Fruit fly (Drosophila melanogaster) whole organism, prepupa: ENCODE measurements around the gene Vlet.

Experiments used
- CG1621 ChIP-seq: fragments of 200-800 bp; sonication (Bioruptor generic); optimal IDR thresholded peaks from 3 replicates; lab custom pipeline; 2018; ENCODE audit warnings: missing biosample characterization, mild to moderate bottlenecking, missing genetic modification characterization
- CG32006 ChIP-seq: fragments of 200-800 bp; sonication (Bioruptor generic); optimal IDR thresholded peaks from 3 replicates; lab custom pipeline; 2017; ENCODE audit warnings: missing biosample characterization, mild to moderate bottlenecking, missing genetic modification characterization
- CG34406 ChIP-seq: fragments of 200-800 bp; sonication (Bioruptor generic); optimal IDR thresholded peaks from 3 replicates; lab custom pipeline; 2016; ENCODE audit warnings: missing biosample characterization, missing genetic modification characterization
- CG6808 ChIP-seq: fragments of 200-800 bp; sonication (Bioruptor generic); optimal IDR thresholded peaks from 3 replicates; lab custom pipeline; 2017; ENCODE audit warnings: missing biosample characterization, missing genetic modification characterization, mild to moderate bottlenecking, moderate library complexity, missing genetic modification reagents
- Hr38 ChIP-seq: sonication (Bioruptor generic); optimal IDR thresholded peaks from 2 replicates; lab custom pipeline; 2016; ENCODE audit warnings: missing biosample characterization, missing genetic modification characterization
- Sox15 ChIP-seq: fragments of 200-800 bp; sonication (Bioruptor generic); optimal IDR thresholded peaks from 3 replicates; lab custom pipeline; 2016; ENCODE audit warnings: missing biosample characterization, missing genetic modification characterization

DNA sequence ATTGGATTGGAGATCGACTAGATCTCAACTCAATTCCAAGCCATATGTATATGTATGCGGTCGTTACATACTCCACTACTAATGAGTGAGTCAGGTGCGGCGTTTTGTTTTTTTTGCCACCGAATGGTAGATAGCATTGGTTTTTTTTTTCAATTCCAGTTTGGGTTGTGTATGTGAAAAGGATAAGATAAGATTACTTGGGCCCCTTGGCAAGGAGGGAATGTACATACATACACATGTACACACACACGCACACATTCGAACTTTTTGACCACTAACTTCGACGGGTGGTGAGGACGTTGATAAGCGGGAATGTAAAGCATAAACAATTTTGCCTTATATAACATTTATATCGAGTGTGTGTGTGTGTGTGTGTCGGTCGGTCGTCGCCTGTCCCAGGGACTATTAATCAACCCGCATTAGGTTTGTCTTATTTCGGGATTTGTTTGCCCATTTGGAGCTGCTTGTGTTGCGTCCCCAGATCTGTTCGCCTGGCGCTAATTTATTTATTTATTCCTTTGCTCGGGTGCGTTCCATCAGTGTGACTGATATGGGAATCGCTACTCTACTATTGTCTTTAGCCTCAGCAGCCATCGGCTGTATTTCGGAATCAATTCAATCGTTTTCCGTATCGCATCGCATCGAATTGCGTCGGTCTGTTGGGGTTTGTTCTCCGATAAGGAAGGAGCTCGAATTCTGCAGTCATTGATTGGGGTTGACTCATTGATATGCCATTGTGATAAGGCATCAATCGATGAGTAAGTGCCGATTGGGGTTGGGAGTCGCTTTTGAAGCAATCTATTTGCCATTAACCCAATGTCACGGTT lies 9.5 kb upstream of the Vlet start:
- TF ChIP-seq CG34406 (GFP tag; lab: Kevin White, UChicago) = no peak
- TF ChIP-seq Sox15 = no peak
- no peak for TF ChIP-seq Hr38 (GFP tag; lab: Kevin White, UChicago)
- TF ChIP-seq CG1621 (tag; lab: Kevin White, UChicago) = no peak
- no peak for TF ChIP-seq CG6808 (GFP tag; lab: Kevin White, UChicago)
- TF ChIP-seq CG32006 (GFP tag; lab: Kevin White, UChicago) = no peak
